Fruit fly (Drosophila melanogaster): Measurements from ENCODE around the gene Tim17a2.

Gene Tim17a2

dm6 chr3R:5216308-5216765 lies 46.2 kb downstream of the Tim17a2 start:
- TF ChIP-seq achi (GFP tag; optimal IDR thresholded peaks at IDR 0.05), result no peak
- no peak for TF ChIP-seq dac (GFP tag; optimal IDR thresholded peaks at IDR 0.05)
- TF ChIP-seq CG11294 (GFP tag; IDR thresholded peaks at IDR 0.05), result no peak
- no peak for TF ChIP-seq Gug (GFP tag; IDR thresholded peaks at IDR 0.05)
- no peak for TF ChIP-seq fkh (GFP tag; optimal IDR thresholded peaks at IDR 0.05)
- no peak for TF ChIP-seq eg (GFP tag; IDR thresholded peaks at IDR 0.05)
- TF ChIP-seq Eip93F (GFP tag; optimal IDR thresholded peaks at IDR 0.05), result no peak
- TF ChIP-seq cyc (GFP tag; optimal IDR thresholded peaks at IDR 0.05), result no peak
- TF ChIP-seq Hr39 (GFP tag; optimal IDR thresholded peaks at IDR 0.05), result no peak
- no peak for TF ChIP-seq OdsH (GFP tag; optimal IDR thresholded peaks at IDR 0.05)
- TF ChIP-seq fd85E (GFP tag; optimal IDR thresholded peaks at IDR 0.05), result no peak
- TF ChIP-seq Sox15 (GFP tag; optimal IDR thresholded peaks at IDR 0.05), result no peak

- TF ChIP-seq svp (GFP tag) (peak; percentile 92), acj6 (GFP tag; optimal IDR thresholded peaks at IDR 0.05) (peak; percentile 92), CG6792 (GFP tag; optimal IDR thresholded peaks at IDR 0.05) (peak; percentile 91), Ets21C (GFP tag; optimal IDR thresholded peaks at IDR 0.05) (peak; percentile 87), Hr39 (GFP tag; optimal IDR thresholded peaks at IDR 0.05) (peak; percentile 92), Eip78C (GFP tag) (peak; percentile 97), fkh (GFP tag; optimal IDR thresholded peaks at IDR 0.05) (peak; percentile 100), CG3919 (GFP tag; optimal IDR thresholded peaks at IDR 0.05) (peak; percentile 91), lz (GFP tag; optimal IDR thresholded peaks at IDR 0.05) (peak; percentile 90), CG10631 (GFP tag; optimal IDR thresholded peaks at IDR 0.05) (peak; percentile 89), pdm3 (GFP tag; optimal IDR thresholded peaks at IDR 0.05) (peak; percentile 93), Sox102F (GFP tag; optimal IDR thresholded peaks at IDR 0.05) (peak; percentile 94), CG6276 (GFP tag; optimal IDR thresholded peaks at IDR 0.05) (peak; percentile 82), CG11294 (GFP tag; IDR thresholded peaks at IDR 0.05) (peak; percentile 44; the same call in 1 of the 2 replicates), CG11762 (GFP tag; optimal IDR thresholded peaks at IDR 0.05; ENCODE audit: insufficient read depth) (peak; percentile 78), fd59A (GFP tag; optimal IDR thresholded peaks at IDR 0.05) (peak; percentile 86), Blimp-1 (GFP tag; optimal IDR thresholded peaks at IDR 0.05) (peak; percentile 74), Gug (GFP tag; IDR thresholded peaks at IDR 0.05) (peak; percentile 69), cyc (GFP tag; optimal IDR thresholded peaks at IDR 0.05) (peak; percentile 91), Eip93F (GFP tag; optimal IDR thresholded peaks at IDR 0.05) (peak; percentile 11), vri (GFP tag; optimal IDR thresholded peaks at IDR 0.05) (peak; percentile 88), CG4318 (GFP tag; optimal IDR thresholded peaks at IDR 0.05) (peak; percentile 74), Eip75B (GFP tag; optimal IDR thresholded peaks at IDR 0.05) (peak; percentile 92), fd85E (GFP tag; optimal IDR thresholded peaks at IDR 0.05) (peak; percentile 69), dsx (GFP tag; optimal IDR thresholded peaks at IDR 0.05; ENCODE audit: poor library complexity, severe bottlenecking) (peak; percentile 80), Hr4 (GFP tag; optimal IDR thresholded peaks at IDR 0.05) (peak; percentile 83), achi (GFP tag; optimal IDR thresholded peaks at IDR 0.05) (peak; percentile 89), Lpt (GFP tag; optimal IDR thresholded peaks at IDR 0.05) (peak; percentile 84), CG3032 (tag; optimal IDR thresholded peaks at IDR 0.05) (peak; percentile 90), Ets96B (tag; optimal IDR thresholded peaks at IDR 0.05) (peak; percentile 90), Hr38 (GFP tag; optimal IDR thresholded peaks at IDR 0.05) (peak; percentile 82), eg (GFP tag; IDR thresholded peaks at IDR 0.05) (peak; percentile 86), Met (GFP tag; optimal IDR thresholded peaks at IDR 0.05) (peak; percentile 93), CG9139 (GFP tag; optimal IDR thresholded peaks at IDR 0.05) (peak; percentile 43), CG7368 (GFP tag; optimal IDR thresholded peaks at IDR 0.05) (peak; percentile 78), CG6163 (GFP tag; IDR thresholded peaks at IDR 0.05) (peak; percentile 92), ss (GFP tag; optimal IDR thresholded peaks at IDR 0.05) (peak; percentile 85 to 90), CG8119 (GFP tag; IDR thresholded peaks at IDR 0.05) (peak; percentile 78), salr (GFP tag; optimal IDR thresholded peaks at IDR 0.05) (peak; percentile 71 to 83), CG15336 (GFP tag; IDR thresholded peaks at IDR 0.05) (peak; percentile 91), Sox15 (GFP tag; optimal IDR thresholded peaks at IDR 0.05) (peak; percentile 82), CG31627 (GFP tag; optimal IDR thresholded peaks at IDR 0.05) (peak; percentile 92), esn (GFP tag; optimal IDR thresholded peaks at IDR 0.05) (peak; percentile 94), Sox14 (GFP tag; optimal IDR thresholded peaks at IDR 0.05) (peak; percentile 93)
Observed at dm6 chr3R:5215334-5216307, 46.9 kb downstream of the Tim17a2 start.
